Fruit fly (Drosophila melanogaster) whole organism, adult: ENCODE data around the gene CG42750.

ENCODE experiments used
- CG11617 ChIP-seq: fragments of 200-800 bp; sonication (Bioruptor generic); optimal IDR thresholded peaks from 2 replicates; lab custom pipeline; 2017; ENCODE audit warnings: mild to moderate bottlenecking, missing biosample characterization, missing genetic modification reagents, missing genetic modification characterization
- CG12768 ChIP-seq: fragments of 200-800 bp; sonication (Bioruptor generic); optimal IDR thresholded peaks from 2 replicates; lab custom pipeline; 2017; ENCODE audit warnings: missing biosample characterization, missing genetic modification characterization, mild to moderate bottlenecking, moderate library complexity, missing genetic modification reagents
- CG14711 ChIP-seq: fragments of 200-800 bp; sonication (Bioruptor generic); optimal IDR thresholded peaks from 2 replicates; lab custom pipeline; 2018; ENCODE audit warnings: missing biosample characterization, mild to moderate bottlenecking, missing genetic modification characterization, moderate library complexity
- CG1620 ChIP-seq: fragments of 200-800 bp; sonication (Bioruptor generic); optimal IDR thresholded peaks from 2 replicates; lab custom pipeline; 2016; ENCODE audit warnings: missing biosample characterization, missing genetic modification characterization
- CG33017 ChIP-seq: fragments of 200-800 bp; sonication (Bioruptor generic); optimal IDR thresholded peaks from 2 replicates; lab custom pipeline; 2018; ENCODE audit warnings: missing biosample characterization, mild to moderate bottlenecking, missing genetic modification characterization, moderate library complexity
- CG5204 ChIP-seq: fragments of 200-800 bp; sonication (Bioruptor generic); optimal IDR thresholded peaks from 2 replicates; lab custom pipeline; 2016; ENCODE audit warnings: missing biosample characterization, missing genetic modification characterization
- CG7045 ChIP-seq: fragments of 200-800 bp; sonication (Bioruptor generic); optimal IDR thresholded peaks from 2 replicates; lab custom pipeline; 2017; ENCODE audit warnings: missing biosample characterization, mild to moderate bottlenecking, missing genetic modification characterization
- CG7101 ChIP-seq: fragments of 200-800 bp; sonication (Bioruptor generic); optimal IDR thresholded peaks from 2 replicates; lab custom pipeline; 2018; ENCODE audit warnings: missing biosample characterization, mild to moderate bottlenecking, missing genetic modification characterization, moderate library complexity
- Clk ChIP-seq: fragments of 200-800 bp; sonication (Bioruptor generic); optimal IDR thresholded peaks from 2 replicates; lab custom pipeline; 2017; ENCODE audit warnings: missing biosample characterization, missing genetic modification characterization
- Crg-1 ChIP-seq: fragments of 200-800 bp; sonication (Bioruptor generic); optimal IDR thresholded peaks from 2 replicates; lab custom pipeline; 2016; ENCODE audit warnings: missing biosample characterization, missing genetic modification characterization
- Hr96 ChIP-seq: fragments of 200-800 bp; sonication (Bioruptor generic); optimal IDR thresholded peaks from 2 replicates; lab custom pipeline; 2016; ENCODE audit warnings: missing biosample characterization, missing genetic modification characterization
- Mnt ChIP-seq: fragments of 200-800 bp; sonication (Bioruptor generic); optimal IDR thresholded peaks from 2 replicates; lab custom pipeline; 2016; ENCODE audit warnings: missing biosample characterization, mild to moderate bottlenecking, missing genetic modification characterization
- bab1 ChIP-seq: fragments of 200-800 bp; sonication (Bioruptor generic); optimal IDR thresholded peaks from 3 replicates; lab custom pipeline; 2019; ENCODE audit warnings: missing biosample characterization, mild to moderate bottlenecking, missing genetic modification characterization, moderate library complexity
- cic ChIP-seq: fragments of 200-800 bp; sonication (Bioruptor generic); optimal IDR thresholded peaks from 2 replicates; lab custom pipeline; 2017; ENCODE audit warnings: missing biosample characterization, mild to moderate bottlenecking, missing genetic modification characterization, moderate library complexity
- cnc ChIP-seq, 2 experiments: fragments of >200 bp; optimal IDR thresholded peaks; 2 replicates each; lab custom pipeline; 2017
- kay ChIP-seq: fragments of 200-800 bp; sonication (Bioruptor generic); peaks from one replicate; lab custom pipeline; 2016; ENCODE audit warnings: missing biosample characterization, missing genetic modification characterization, borderline replicate concordance
- ovo ChIP-seq: fragments of 200-800 bp; sonication (Bioruptor generic); optimal IDR thresholded peaks from 2 replicates; lab custom pipeline; 2016; ENCODE audit warnings: missing biosample characterization, missing genetic modification characterization
- pad ChIP-seq: fragments of 200-800 bp; sonication (Bioruptor generic); optimal IDR thresholded peaks from 3 replicates; lab custom pipeline; 2017; ENCODE audit warnings: missing biosample characterization, missing genetic modification characterization, mild to moderate bottlenecking, moderate library complexity, missing genetic modification reagents
- tj ChIP-seq: fragments of 200-800 bp; sonication (Bioruptor generic); optimal IDR thresholded peaks from 3 replicates; lab custom pipeline; 2017; ENCODE audit warnings: missing biosample characterization, mild to moderate bottlenecking, missing genetic modification characterization, moderate library complexity
- toe ChIP-seq: fragments of 200-800 bp; sonication (Bioruptor generic); optimal IDR thresholded peaks from 2 replicates; lab custom pipeline; 2016; ENCODE audit warnings: missing biosample characterization, missing genetic modification characterization

CG42750 gene

DNA sequence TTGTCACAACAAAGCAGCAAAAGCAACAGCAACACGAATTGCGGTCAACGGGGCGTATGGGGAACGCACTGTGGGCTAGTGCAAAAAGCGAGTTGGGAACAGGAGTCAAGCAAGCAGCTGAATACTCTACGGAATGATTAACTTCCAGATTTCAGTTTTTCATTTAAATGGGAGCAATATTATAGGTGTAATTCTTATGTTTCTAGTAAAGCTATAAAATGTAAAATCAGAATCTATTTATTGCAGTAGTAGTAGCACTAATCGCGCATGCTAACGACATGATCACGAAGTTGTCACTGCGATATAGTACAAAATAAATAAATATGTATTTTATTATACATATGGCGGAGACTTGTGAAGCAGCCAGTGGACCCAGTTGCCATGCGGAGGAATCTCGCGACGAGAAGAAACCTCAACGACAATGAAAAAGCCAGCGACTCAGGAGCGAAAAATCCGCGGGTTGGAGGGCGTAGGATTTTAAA, 128.9 kb downstream of the CG42750 start:
- TF ChIP-seq Mnt (GFP tag; lab: Kevin White, UChicago) (no peak), CG5204 (no peak), toe (GFP tag; lab: Kevin White, UChicago) (no peak), Crg-1 (no peak), cnc (optimal IDR thresholded peaks at IDR 0.05; lab: Kevin White, UChicago) (no peak), bab1 (GFP tag; lab: Kevin White, UChicago) (no peak), tj (GFP tag; lab: Kevin White, UChicago) (no peak), CG14711 (tag; lab: Kevin White, UChicago) (no peak), CG33017 (tag; lab: Kevin White, UChicago) (no peak), CG12768 (GFP tag; lab: Kevin White, UChicago) (no peak)

DNA sequence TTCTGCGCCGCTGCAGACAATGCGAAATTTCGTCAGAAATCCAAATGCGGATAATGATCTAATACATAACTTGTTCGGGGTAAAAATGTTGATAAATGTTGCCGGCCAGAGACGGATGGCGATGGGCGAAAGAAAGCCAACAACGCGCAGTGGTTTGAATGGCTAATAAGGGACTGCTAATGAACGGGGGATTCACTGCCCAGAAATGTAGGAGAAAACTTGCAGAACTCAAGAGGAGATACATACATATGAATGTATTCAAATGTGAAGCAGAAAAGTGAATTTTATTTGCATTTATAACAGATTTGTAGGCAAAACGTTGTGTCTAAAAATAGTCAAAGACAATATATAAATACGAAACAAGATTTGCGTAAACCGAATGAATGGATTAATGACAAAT, 129.7 kb downstream of the CG42750 start:
- TF ChIP-seq CG5204, result no peak
- no peak for TF ChIP-seq CG33017 (tag; lab: Kevin White, UChicago)
- TF ChIP-seq kay, result no peak
- no peak for TF ChIP-seq toe (GFP tag; lab: Kevin White, UChicago)
- no peak for TF ChIP-seq CG11617 (GFP tag; lab: Kevin White, UChicago)
- TF ChIP-seq cnc (optimal IDR thresholded peaks at IDR 0.05; lab: Kevin White, UChicago), result no peak
- no peak for TF ChIP-seq pad
- no peak for TF ChIP-seq Hr96 (GFP tag; lab: Kevin White, UChicago)
- no peak for TF ChIP-seq bab1 (GFP tag; lab: Kevin White, UChicago)
- no peak for TF ChIP-seq CG7045 (GFP tag; lab: Kevin White, UChicago)
- TF ChIP-seq CG14711 (tag; lab: Kevin White, UChicago), result no peak
- no peak for TF ChIP-seq CG7101 (tag; lab: Kevin White, UChicago)
- TF ChIP-seq Crg-1, result no peak
- TF ChIP-seq CG1620 (GFP tag; lab: Kevin White, UChicago), result no peak

DNA sequence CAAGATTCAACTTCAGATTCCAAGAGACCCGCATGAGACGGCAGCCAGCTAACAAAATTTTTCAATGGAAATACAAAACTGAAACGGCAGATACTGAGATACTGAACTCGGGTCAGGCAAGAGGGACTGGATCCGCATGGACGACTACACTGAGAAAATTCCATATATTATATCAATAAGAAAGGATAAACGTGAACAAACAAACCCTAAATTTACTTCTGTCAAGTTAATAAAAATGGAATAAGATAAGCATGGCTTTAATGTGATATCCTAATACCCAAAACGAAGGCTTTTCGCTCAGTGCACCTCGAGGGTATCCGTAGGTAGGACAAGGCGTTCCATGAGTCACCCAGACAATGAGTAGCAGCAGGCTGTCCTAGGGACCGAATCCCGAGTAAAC, 130.3 kb downstream of the CG42750 start:
- TF ChIP-seq ovo (GFP tag; lab: Kevin White, UChicago), result no peak
- TF ChIP-seq Hr96 (GFP tag; lab: Kevin White, UChicago), result no peak
- no peak for TF ChIP-seq Clk (GFP tag; lab: Kevin White, UChicago)
- no peak for TF ChIP-seq kay
- no peak for TF ChIP-seq Mnt (GFP tag; lab: Kevin White, UChicago)
- TF ChIP-seq toe (GFP tag; lab: Kevin White, UChicago), result no peak
- no peak for TF ChIP-seq cnc (optimal IDR thresholded peaks at IDR 0.05; lab: Kevin White, UChicago)
- TF ChIP-seq CG11617 (GFP tag; lab: Kevin White, UChicago), result no peak
- TF ChIP-seq CG14711 (tag; lab: Kevin White, UChicago), result no peak

DNA sequence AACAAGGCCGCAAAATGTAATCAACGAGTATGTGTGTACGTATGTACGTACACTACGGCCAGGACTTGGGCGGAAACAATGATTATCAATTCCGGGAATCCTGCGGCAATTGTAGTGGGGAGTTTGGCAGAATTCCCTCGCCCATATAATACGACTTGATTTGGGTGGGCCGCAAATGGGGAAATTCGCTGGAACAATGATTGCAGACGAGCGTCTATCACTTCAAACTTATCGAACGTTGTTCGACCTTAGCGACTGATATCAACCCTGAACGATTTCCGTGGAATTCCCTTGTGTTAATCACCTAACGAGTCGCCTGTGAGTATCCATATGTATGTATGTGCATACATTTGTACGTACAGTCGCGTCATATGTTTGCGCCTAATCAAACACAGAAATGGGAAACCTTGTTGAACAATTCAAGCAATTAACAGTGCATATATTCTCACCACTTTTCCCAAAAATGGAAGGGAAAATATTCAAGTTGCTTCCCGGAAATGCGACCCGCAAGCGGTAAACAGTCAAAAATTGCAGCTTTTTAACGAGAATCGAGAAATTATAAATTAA, 131.2 kb downstream of the CG42750 start:
- TF ChIP-seq cic (GFP tag; lab: Kevin White, UChicago), result no peak
- TF ChIP-seq Hr96 (GFP tag; lab: Kevin White, UChicago), result no peak
- no peak for TF ChIP-seq CG5204
- TF ChIP-seq kay, result no peak
- no peak for TF ChIP-seq CG7045 (GFP tag; lab: Kevin White, UChicago)
- no peak for TF ChIP-seq Crg-1
- TF ChIP-seq ovo (GFP tag; lab: Kevin White, UChicago), result no peak
- no peak for TF ChIP-seq Clk (GFP tag; lab: Kevin White, UChicago)
- TF ChIP-seq cnc (optimal IDR thresholded peaks at IDR 0.05; lab: Kevin White, UChicago), result no peak
- no peak for TF ChIP-seq Mnt (GFP tag; lab: Kevin White, UChicago)
- TF ChIP-seq CG1620 (GFP tag; lab: Kevin White, UChicago), result no peak
- TF ChIP-seq CG33017 (tag; lab: Kevin White, UChicago), result no peak
- TF ChIP-seq tj (GFP tag; lab: Kevin White, UChicago), result no peak

DNA sequence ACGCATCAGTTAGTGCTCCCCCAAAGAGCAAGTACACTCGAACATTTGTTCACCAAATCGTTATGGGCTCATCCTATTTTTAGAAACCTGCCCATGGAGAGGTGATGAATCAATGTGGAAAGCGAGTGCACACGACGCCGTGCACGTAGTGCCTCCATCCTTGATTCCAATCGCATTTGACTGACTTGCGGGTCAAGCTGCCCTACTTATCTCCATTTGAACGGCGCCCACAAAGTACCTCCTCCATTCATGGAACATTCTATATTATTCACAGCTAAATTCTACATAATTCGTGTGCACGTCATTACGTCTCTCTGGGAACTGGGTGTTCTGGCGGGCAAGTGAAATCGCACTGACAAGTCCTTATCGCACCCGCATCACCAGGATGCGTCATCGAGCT, 132.4 kb downstream of the CG42750 start:
- TF ChIP-seq CG1620 (GFP tag; lab: Kevin White, UChicago) (no peak), cic (GFP tag; lab: Kevin White, UChicago) (peak; percentile 15)

DNA sequence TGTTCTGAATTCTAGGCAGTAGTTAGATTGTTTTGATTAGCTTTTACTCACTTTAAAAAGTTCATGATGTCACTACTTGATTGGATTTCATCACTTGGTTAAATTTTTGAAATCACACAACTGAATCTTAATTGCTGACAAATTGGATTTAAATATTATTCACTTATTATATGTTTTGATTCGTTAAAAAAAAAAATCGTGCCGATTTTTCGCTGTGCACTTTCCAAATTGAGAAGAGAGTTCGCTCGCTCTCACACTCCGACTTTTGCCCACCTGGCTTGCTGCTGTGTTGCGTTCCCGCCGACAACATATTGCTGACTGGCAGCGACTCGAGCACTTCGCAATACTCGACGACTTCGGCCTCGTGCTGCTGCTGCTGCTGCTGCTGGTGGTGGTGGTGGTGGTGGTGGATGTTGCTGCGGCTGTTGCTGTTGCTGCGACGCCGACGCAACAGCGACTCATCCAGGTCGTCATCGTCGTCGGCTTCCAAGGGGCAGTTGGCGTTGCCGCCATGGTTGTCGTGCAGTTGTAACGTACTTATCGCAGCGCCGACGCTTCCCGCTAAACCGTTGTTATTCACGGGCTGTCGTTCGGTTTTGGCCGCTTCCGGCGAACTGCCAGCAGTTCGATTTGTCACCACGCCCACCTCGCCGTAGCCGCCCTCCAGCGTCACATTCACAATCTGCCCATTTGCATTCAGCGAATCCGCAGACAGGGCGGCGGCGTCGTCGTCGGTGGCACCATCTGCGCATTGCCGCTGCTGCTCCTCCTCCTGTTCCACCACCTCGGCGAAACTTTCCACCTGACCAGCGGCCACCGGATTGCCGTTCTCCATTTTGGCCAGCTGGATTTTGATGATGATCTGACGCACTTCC, 133.9 kb downstream of the CG42750 start:
- TF ChIP-seq tj (GFP tag; lab: Kevin White, UChicago) (peak; percentile 77), cnc (optimal IDR thresholded peaks at IDR 0.05; lab: Kevin White, UChicago) (no peak), pad (no peak), CG33017 (tag; lab: Kevin White, UChicago) (peak; percentile 35), CG7045 (GFP tag; lab: Kevin White, UChicago) (no peak), CG14711 (tag; lab: Kevin White, UChicago) (peak; percentile 27), Crg-1 (no peak), Mnt (GFP tag; lab: Kevin White, UChicago) (no peak), Clk (GFP tag; lab: Kevin White, UChicago) (no peak), CG1620 (GFP tag; lab: Kevin White, UChicago) (no peak), CG11617 (GFP tag; lab: Kevin White, UChicago) (peak; percentile 49), ovo (GFP tag; lab: Kevin White, UChicago) (no peak), CG5204 (peak; percentile 32), CG7101 (tag; lab: Kevin White, UChicago) (peak; percentile 34), bab1 (GFP tag; lab: Kevin White, UChicago) (peak; percentile 5), toe (GFP tag; lab: Kevin White, UChicago) (no peak), CG12768 (GFP tag; lab: Kevin White, UChicago) (peak; percentile 15), cic (GFP tag; lab: Kevin White, UChicago) (no peak), kay (no peak), Hr96 (GFP tag; lab: Kevin White, UChicago) (no peak)
